Fruit fly (Drosophila melanogaster): ENCODE measurements around the gene Ho.

Gene Ho

dm6 chr3R:11671784-11672183, 7.8 kb upstream of the Ho start (continued):
- TF ChIP-seq Lpt (GFP tag; optimal IDR thresholded peaks at IDR 0.05): no peak
- TF ChIP-seq Hr4 (GFP tag; optimal IDR thresholded peaks at IDR 0.05): no peak
- TF ChIP-seq salr (GFP tag; optimal IDR thresholded peaks at IDR 0.05): no peak
- TF ChIP-seq CG11762 (GFP tag; optimal IDR thresholded peaks at IDR 0.05; ENCODE audit: insufficient read depth): no peak
- peak; percentile 37 for TF ChIP-seq Sox14 (GFP tag; optimal IDR thresholded peaks at IDR 0.05)
- no peak for TF ChIP-seq CG4318 (GFP tag; optimal IDR thresholded peaks at IDR 0.05)
- TF ChIP-seq fd59A (GFP tag; optimal IDR thresholded peaks at IDR 0.05): no peak

dm6 chr3R:11673955-11674663, 5.4 kb upstream of the Ho start, which contains the start of gene CG14715:
CG14715 (plus strand) TSS chr3R:11674221.
- TF ChIP-seq Sox15 (GFP tag; optimal IDR thresholded peaks at IDR 0.05): peak; percentile 6
- TF ChIP-seq CG7368 (GFP tag; optimal IDR thresholded peaks at IDR 0.05): no peak
- TF ChIP-seq salr (GFP tag; optimal IDR thresholded peaks at IDR 0.05): no peak
- no peak for TF ChIP-seq CG6854 (GFP tag; optimal IDR thresholded peaks at IDR 0.05)
- TF ChIP-seq CG6792 (GFP tag; optimal IDR thresholded peaks at IDR 0.05): peak; percentile 17
- peak; percentile 65 for TF ChIP-seq CG31627 (GFP tag; optimal IDR thresholded peaks at IDR 0.05)
- no peak for TF ChIP-seq dsx (GFP tag; optimal IDR thresholded peaks at IDR 0.05; ENCODE audit: poor library complexity, severe bottlenecking)
- no peak for TF ChIP-seq Smox (GFP tag; optimal IDR thresholded peaks at IDR 0.05)
- TF ChIP-seq CG8632 (GFP tag; optimal IDR thresholded peaks at IDR 0.05): no peak
- peak; percentile 33 for TF ChIP-seq fkh (GFP tag; optimal IDR thresholded peaks at IDR 0.05)
- peak; percentile 30 for TF ChIP-seq acj6 (GFP tag; optimal IDR thresholded peaks at IDR 0.05)
- peak; percentile 59 for TF ChIP-seq esn (GFP tag; optimal IDR thresholded peaks at IDR 0.05)
- TF ChIP-seq svp (GFP tag): peak; percentile 94
- TF ChIP-seq net (GFP tag; optimal IDR thresholded peaks at IDR 0.05): no peak
- TF ChIP-seq Hr4 (GFP tag; optimal IDR thresholded peaks at IDR 0.05): no peak
- no peak for TF ChIP-seq Blimp-1 (GFP tag; optimal IDR thresholded peaks at IDR 0.05)
- no peak for TF ChIP-seq Eip93F (GFP tag; optimal IDR thresholded peaks at IDR 0.05)
- TF ChIP-seq CG6808 (GFP tag; optimal IDR thresholded peaks at IDR 0.05): no peak
- no peak for TF ChIP-seq Gug (GFP tag; IDR thresholded peaks at IDR 0.05)
- no peak for TF ChIP-seq ss (GFP tag; optimal IDR thresholded peaks at IDR 0.05)
- TF ChIP-seq Ets96B (tag; optimal IDR thresholded peaks at IDR 0.05): no peak
- peak; percentile 39 for TF ChIP-seq cyc (GFP tag; optimal IDR thresholded peaks at IDR 0.05)
- TF ChIP-seq Eip78C (GFP tag): peak; percentile 65
- TF ChIP-seq Lpt (GFP tag; optimal IDR thresholded peaks at IDR 0.05): no peak
- TF ChIP-seq CG1621 (tag; optimal IDR thresholded peaks at IDR 0.05): no peak
- TF ChIP-seq Sox102F (GFP tag; optimal IDR thresholded peaks at IDR 0.05): no peak
- no peak for TF ChIP-seq OdsH (GFP tag; optimal IDR thresholded peaks at IDR 0.05)
- no peak for TF ChIP-seq vri (GFP tag; optimal IDR thresholded peaks at IDR 0.05)
- no peak for TF ChIP-seq CG9139 (GFP tag; optimal IDR thresholded peaks at IDR 0.05)
- TF ChIP-seq eg (GFP tag; IDR thresholded peaks at IDR 0.05): no peak
- TF ChIP-seq CG6163 (GFP tag; IDR thresholded peaks at IDR 0.05): no peak
- no peak for TF ChIP-seq CG8119 (GFP tag; IDR thresholded peaks at IDR 0.05)
- no peak for TF ChIP-seq Met (GFP tag; optimal IDR thresholded peaks at IDR 0.05)
- no peak for TF ChIP-seq spab (GFP tag; optimal IDR thresholded peaks at IDR 0.05)
- no peak for TF ChIP-seq CG10669 (GFP tag; optimal IDR thresholded peaks at IDR 0.05)
- TF ChIP-seq fd59A (GFP tag; optimal IDR thresholded peaks at IDR 0.05): no peak
- no peak for TF ChIP-seq CG4318 (GFP tag; optimal IDR thresholded peaks at IDR 0.05)
- TF ChIP-seq CG11762 (GFP tag; optimal IDR thresholded peaks at IDR 0.05; ENCODE audit: insufficient read depth): no peak
- TF ChIP-seq CG10631 (GFP tag; optimal IDR thresholded peaks at IDR 0.05): peak; percentile 31
- TF ChIP-seq achi (GFP tag; optimal IDR thresholded peaks at IDR 0.05): no peak
- TF ChIP-seq CG3919 (GFP tag; optimal IDR thresholded peaks at IDR 0.05): peak; percentile 19
- no peak for TF ChIP-seq CG11902 (GFP tag; optimal IDR thresholded peaks at IDR 0.05)
- TF ChIP-seq CG11294 (GFP tag; IDR thresholded peaks at IDR 0.05): no peak; the same call in 1 of the 2 replicates
- peak; percentile 57 for TF ChIP-seq Hr39 (GFP tag; optimal IDR thresholded peaks at IDR 0.05)
- no peak for TF ChIP-seq pdm3 (GFP tag; optimal IDR thresholded peaks at IDR 0.05)
- TF ChIP-seq CG32006 (GFP tag; optimal IDR thresholded peaks at IDR 0.05): no peak
- no peak for TF ChIP-seq fd85E (GFP tag; optimal IDR thresholded peaks at IDR 0.05)
